Worm (Caenorhabditis elegans): ENCODE results near the gene F25A2.1.
A peak's percentile ranks its signal among the peaks of the same experiment; 100 is the strongest.

The F25A2.1 gene

DNA sequence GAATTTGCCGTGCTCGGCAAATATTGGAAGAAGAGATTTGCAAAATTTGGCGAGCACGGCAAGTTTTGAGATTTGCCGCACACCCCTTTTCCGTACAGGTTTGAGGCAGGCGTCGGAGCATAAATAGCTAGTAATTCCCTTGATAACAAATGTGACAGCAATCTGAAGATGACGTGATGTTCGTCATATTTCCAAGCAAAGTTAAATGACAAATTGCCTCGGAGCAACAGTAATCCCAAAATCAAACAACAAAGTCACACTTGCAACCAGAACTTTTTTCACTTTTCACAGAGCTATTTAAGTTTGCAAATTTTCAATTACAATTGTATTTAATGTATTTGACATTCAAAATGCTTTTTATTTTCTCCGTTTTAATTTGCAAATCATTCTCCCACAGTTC lies at the start of gene F25A2.1:
Gene F25A2.1 (plus strand): TSS at position 301 of the 400 bp plus-strand sequence.
- TF ChIP-seq blmp-1 (tag; optimal IDR thresholded peaks at IDR 0.05; ENCODE audit: insufficient read depth) (no peak), gmeb-1 (tag; optimal IDR thresholded peaks at IDR 0.05) (no peak), sma-3 (GFP tag; optimal IDR thresholded peaks at IDR 0.05) (no peak), fos-1 (tag; optimal IDR thresholded peaks at IDR 0.05) (peak; percentile 19), nhr-11 (tag; optimal IDR thresholded peaks at IDR 0.05) (no peak), ztf-11 (tag; optimal IDR thresholded peaks at IDR 0.05) (no peak), nhr-25 (tag; optimal IDR thresholded peaks at IDR 0.05) (no peak)

ce11 chrV:1131880-1132623 lies 47.3 kb upstream of the F25A2.1 start, which contains the start of gene W07B8.4:
Gene W07B8.4, minus strand, starts transcription at chrV:1131930.
- TF ChIP-seq ceh-16 (tag; optimal IDR thresholded peaks at IDR 0.05): no peak
- no peak for TF ChIP-seq crh-2 (tag; optimal IDR thresholded peaks at IDR 0.05)
- no peak for TF ChIP-seq lsy-2 (tag; optimal IDR thresholded peaks at IDR 0.05)
- TF ChIP-seq R02D3.7 (tag; optimal IDR thresholded peaks at IDR 0.05): no peak
- TF ChIP-seq egl-27 (tag; optimal IDR thresholded peaks at IDR 0.05): no peak
- TF ChIP-seq nhr-129 (tag; optimal IDR thresholded peaks at IDR 0.05): no peak
- no peak for TF ChIP-seq dmd-4 (tag; optimal IDR thresholded peaks at IDR 0.05)
- no peak for TF ChIP-seq nhr-77 (tag; optimal IDR thresholded peaks at IDR 0.05)
- TF ChIP-seq ceh-82 (tag; optimal IDR thresholded peaks at IDR 0.05): no peak
- TF ChIP-seq ztf-1 (GFP tag; conservative IDR thresholded peaks at IDR 0.05): no peak
- TF ChIP-seq fos-1 (tag; optimal IDR thresholded peaks at IDR 0.05): no peak
- no peak for TF ChIP-seq nhr-21 (tag; optimal IDR thresholded peaks at IDR 0.05)
- no peak for TF ChIP-seq ztf-4 (tag; optimal IDR thresholded peaks at IDR 0.05)

DNA sequence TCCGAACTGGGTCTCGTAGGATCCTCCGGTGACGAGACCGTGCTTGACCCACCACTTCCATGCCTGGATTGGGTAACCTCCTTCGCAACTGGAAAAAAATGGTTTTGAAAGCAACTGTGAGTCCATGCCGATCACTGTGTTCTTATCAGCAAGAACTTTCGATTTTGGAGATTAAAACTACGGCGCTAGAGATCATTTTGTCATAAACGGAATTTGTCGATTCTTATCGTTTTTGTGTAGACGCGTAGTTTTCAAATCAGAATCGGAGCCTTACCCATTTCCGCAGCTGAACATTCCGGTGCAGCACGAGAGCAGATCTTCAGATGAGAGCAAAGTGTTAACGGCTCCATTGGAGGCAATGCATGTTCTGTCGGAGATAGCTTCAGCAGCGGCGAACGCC lies 46.2 kb upstream of the F25A2.1 start:
- TF ChIP-seq alr-1 (tag; optimal IDR thresholded peaks at IDR 0.05) (no peak), F13H6.1 (tag; optimal IDR thresholded peaks at IDR 0.05) (no peak), nhr-12 (tag; optimal IDR thresholded peaks at IDR 0.05) (no peak), nhr-21 (tag; optimal IDR thresholded peaks at IDR 0.05) (no peak), nhr-129 (tag; optimal IDR thresholded peaks at IDR 0.05) (no peak), mbf-1 (tag; optimal IDR thresholded peaks at IDR 0.05) (no peak), ceh-16 (tag; optimal IDR thresholded peaks at IDR 0.05) (no peak), egl-27 (tag; optimal IDR thresholded peaks at IDR 0.05) (no peak), unc-39 (tag; optimal IDR thresholded peaks at IDR 0.05) (no peak), C34F6.9 (tag; optimal IDR thresholded peaks at IDR 0.05) (no peak), ama-1 (optimal IDR thresholded peaks at IDR 0.05) (no peak), nhr-23 (tag; optimal IDR thresholded peaks at IDR 0.05) (no peak), peb-1 (tag; optimal IDR thresholded peaks at IDR 0.05) (no peak), lsy-2 (tag; optimal IDR thresholded peaks at IDR 0.05) (no peak)

DNA sequence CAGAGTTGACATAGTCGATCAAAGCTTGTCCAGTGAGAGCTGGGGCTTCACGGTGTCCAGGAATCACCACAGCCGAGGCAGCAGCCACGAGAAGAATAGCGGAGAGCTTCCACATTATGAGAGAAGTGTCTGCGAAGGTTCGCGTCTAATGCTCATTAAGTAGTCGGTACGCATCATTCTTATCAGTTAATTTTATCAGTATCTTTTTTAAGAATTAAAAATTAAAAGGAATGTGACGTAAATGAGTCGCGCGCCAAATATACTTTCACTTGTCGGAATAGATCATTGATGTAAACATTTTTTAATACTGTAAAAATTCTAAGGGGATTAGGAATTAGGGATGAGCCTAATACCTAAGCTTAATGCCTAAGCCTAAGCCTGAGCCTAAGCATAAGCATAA lies 45.5 kb upstream of the F25A2.1 start, which contains the start of gene cpr-5:
Gene cpr-5 (minus strand): TSS at position 197 of the 400 bp plus-strand sequence.
- TF ChIP-seq aly-2 (tag; optimal IDR thresholded peaks at IDR 0.05) (no peak), blmp-1 (tag; optimal IDR thresholded peaks at IDR 0.05; ENCODE audit: insufficient read depth) (peak; percentile 25)

- TF ChIP-seq Y55F3AM.14 (GFP tag; optimal IDR thresholded peaks at IDR 0.05): no peak
- TF ChIP-seq blmp-1 (tag; optimal IDR thresholded peaks at IDR 0.05; ENCODE audit: insufficient read depth): no peak
- no peak for TF ChIP-seq elt-1 (tag; optimal IDR thresholded peaks at IDR 0.05)
- TF ChIP-seq mdl-1 (tag; optimal IDR thresholded peaks at IDR 0.05): no peak
- no peak for TF ChIP-seq dmd-4 (tag; optimal IDR thresholded peaks at IDR 0.05)
- TF ChIP-seq nhr-6 (tag; optimal IDR thresholded peaks at IDR 0.05): no peak
- TF ChIP-seq nhr-77 (tag; optimal IDR thresholded peaks at IDR 0.05): no peak
- TF ChIP-seq elt-3 (tag; optimal IDR thresholded peaks at IDR 0.05): no peak
- TF ChIP-seq unc-62 (GFP tag; optimal IDR thresholded peaks at IDR 0.05): no peak
- no peak for TF ChIP-seq nhr-12 (tag; optimal IDR thresholded peaks at IDR 0.05)
These were observed 45.1 kb upstream of the F25A2.1 start, which contains the start of gene cpr-8 for ce11 chrV:1134302-1134701. Gene cpr-8, plus strand, starts transcription at chrV:1134602.

All from whole organism, L2 larva.